Fruit fly (Drosophila melanogaster) whole organism, wandering third instar larva: Measurements from ENCODE around the gene CG6244.

Experiments
- Abd-B ChIP-seq: fragments of >200 bp; optimal IDR thresholded peaks from 2 replicates; lab custom pipeline; 2017; ENCODE audit warnings: missing biosample characterization, missing genetic modification characterization
- CG32264 ChIP-seq: fragments of 200-800 bp; sonication (Bioruptor generic); optimal IDR thresholded peaks from 2 replicates; lab custom pipeline; 2016; ENCODE audit warnings: missing biosample characterization, missing genetic modification characterization
- CG9705 ChIP-seq: fragments of 200-800 bp; sonication (Bioruptor generic); optimal IDR thresholded peaks from 2 replicates; lab custom pipeline; 2018; ENCODE audit warnings: missing biosample characterization, mild to moderate bottlenecking, missing genetic modification characterization
- CrebA ChIP-seq: fragments of 200-800 bp; sonication (Bioruptor generic); optimal IDR thresholded peaks from 2 replicates; lab custom pipeline; 2016; ENCODE audit warnings: missing biosample characterization, mild to moderate bottlenecking, missing genetic modification characterization, borderline replicate concordance
- Dfd ChIP-seq: fragments of >200 bp; optimal IDR thresholded peaks from 2 replicates; lab custom pipeline; 2017; ENCODE audit warnings: missing biosample characterization, missing genetic modification characterization
- Dif ChIP-seq: fragments of 200-275, 200-300 bp; sonication (Bioruptor generic); optimal IDR thresholded peaks from 2 replicates; lab custom pipeline; 2018; ENCODE audit warnings: missing biosample characterization, missing genetic modification characterization; ENCODE audit not compliant: partially characterized antibody
- GATAd ChIP-seq: sonication (Bioruptor generic); optimal IDR thresholded peaks from 2 replicates; lab custom pipeline; 2016; ENCODE audit warnings: missing biosample characterization, missing genetic modification characterization
- Hnf4 ChIP-seq: fragments of 200-800 bp; sonication (Bioruptor generic); optimal IDR thresholded peaks from 2 replicates; lab custom pipeline; 2016; ENCODE audit warnings: missing biosample characterization, mild to moderate bottlenecking, missing genetic modification characterization
- Hr78 ChIP-seq: fragments of >200 bp; optimal IDR thresholded peaks from 2 replicates; lab custom pipeline; 2017; ENCODE audit warnings: missing biosample characterization, missing genetic modification characterization
- Jra ChIP-seq: sonication (Bioruptor generic); optimal IDR thresholded peaks from 2 replicates; lab custom pipeline; 2016; ENCODE audit warnings: missing biosample characterization, missing genetic modification characterization
- Mio ChIP-seq: sonication (Bioruptor generic); optimal IDR thresholded peaks from 2 replicates; lab custom pipeline; 2016; ENCODE audit warnings: missing biosample characterization, missing genetic modification characterization
- Myc ChIP-seq: fragments of >200 bp; optimal IDR thresholded peaks from 2 replicates; lab custom pipeline; 2017
- N ChIP-seq: fragments of >200 bp; optimal IDR thresholded peaks from 2 replicates; lab custom pipeline; 2018; ENCODE audit warnings: missing biosample characterization, missing external identifiers, missing genetic modification characterization
- OdsH ChIP-seq: fragments of 200-800 bp; sonication (Bioruptor generic); optimal IDR thresholded peaks from 2 replicates; lab custom pipeline; 2016; ENCODE audit warnings: missing biosample characterization, mild to moderate bottlenecking, missing genetic modification characterization
- Sp1 ChIP-seq: fragments of 200-800 bp; sonication (Bioruptor generic); optimal IDR thresholded peaks from 3 replicates; lab custom pipeline; 2019; ENCODE audit warnings: missing biosample characterization, mild to moderate bottlenecking, missing genetic modification characterization, moderate library complexity
- Vsx2 ChIP-seq: fragments of 200-300, 225-300 bp; sonication (Bioruptor generic); optimal IDR thresholded peaks from 2 replicates; lab custom pipeline; 2018; ENCODE audit warnings: missing biosample characterization, missing genetic modification characterization; ENCODE audit not compliant: partially characterized antibody
- br ChIP-seq: fragments of 200-800 bp; sonication (Bioruptor generic); optimal IDR thresholded peaks from 2 replicates; lab custom pipeline; 2016; ENCODE audit warnings: missing biosample characterization, missing genetic modification characterization
- brk ChIP-seq: fragments of 200-800 bp; sonication (Bioruptor generic); optimal IDR thresholded peaks from 2 replicates; lab custom pipeline; 2016; ENCODE audit warnings: missing biosample characterization, mild to moderate bottlenecking, missing genetic modification characterization
- dl ChIP-seq, 2 experiments: fragments of 175-275, 200-275 bp in 1 of 2; fragments of 200-275 bp in 1 of 2; sonication (Bioruptor generic); optimal IDR thresholded peaks; lab custom pipeline; 2018; ENCODE audit warnings: mild to moderate bottlenecking in 2 of 2, missing biosample characterization in 2 of 2, missing genetic modification characterization in 2 of 2, moderate library complexity in 2 of 2; ENCODE audit not compliant: partially characterized antibody in 2 of 2, insufficient read depth in 1 of 2
- dmrt93B ChIP-seq: fragments of 200-800 bp; sonication (Bioruptor generic); optimal IDR thresholded peaks from 2 replicates; lab custom pipeline; 2018; ENCODE audit warnings: missing biosample characterization, mild to moderate bottlenecking, missing genetic modification characterization
- dsf ChIP-seq: sonication (Bioruptor generic); optimal IDR thresholded peaks from 2 replicates; lab custom pipeline; 2016; ENCODE audit warnings: missing biosample characterization, missing genetic modification characterization, borderline replicate concordance
- ey ChIP-seq: fragments of 200-800 bp; sonication (Bioruptor generic); optimal IDR thresholded peaks from 2 replicates; lab custom pipeline; 2016; ENCODE audit warnings: missing biosample characterization, missing genetic modification characterization
- foxo ChIP-seq, 2 experiments: fragments of 200-800 bp; sonication (Bioruptor generic); optimal IDR thresholded peaks; 2 replicates in 1 of 2; 3 replicates in 1 of 2; lab custom pipeline; 2016 to 2017; ENCODE audit warnings: missing biosample characterization in 2 of 2, missing genetic modification characterization in 2 of 2
- h ChIP-seq: fragments of 200-800 bp; sonication (Bioruptor generic); optimal IDR thresholded peaks from 3 replicates; lab custom pipeline; 2016; ENCODE audit warnings: missing biosample characterization, mild to moderate bottlenecking, missing genetic modification characterization
- jim ChIP-seq: fragments of 175-275, 200-325 bp; sonication (Bioruptor generic); optimal IDR thresholded peaks from 2 replicates; lab custom pipeline; 2016; ENCODE audit warnings: missing biosample characterization, mild to moderate bottlenecking, missing genetic modification characterization
- lola ChIP-seq: fragments of >200 bp; optimal IDR thresholded peaks from 2 replicates; lab custom pipeline; 2017; ENCODE audit warnings: missing biosample characterization, missing genetic modification characterization
- pan ChIP-seq: fragments of >200 bp; optimal IDR thresholded peaks from 2 replicates; lab custom pipeline; 2017
- rgr ChIP-seq: fragments of 200-800 bp; sonication (Bioruptor generic); optimal IDR thresholded peaks from 3 replicates; lab custom pipeline; 2016; ENCODE audit warnings: missing biosample characterization, mild to moderate bottlenecking, missing genetic modification characterization
- sage ChIP-seq: fragments of 200-800 bp; sonication (Bioruptor generic); optimal IDR thresholded peaks from 2 replicates; lab custom pipeline; 2016; ENCODE audit warnings: missing biosample characterization, mild to moderate bottlenecking, missing genetic modification characterization
- sv ChIP-seq: fragments of 200-800 bp; sonication (Bioruptor generic); optimal IDR thresholded peaks from 3 replicates; lab custom pipeline; 2016; ENCODE audit warnings: missing biosample characterization, missing genetic modification characterization
- tai ChIP-seq: sonication (Bioruptor generic); optimal IDR thresholded peaks from 2 replicates; lab custom pipeline; 2016; ENCODE audit warnings: missing biosample characterization, missing genetic modification characterization

CG6244 gene

DNA sequence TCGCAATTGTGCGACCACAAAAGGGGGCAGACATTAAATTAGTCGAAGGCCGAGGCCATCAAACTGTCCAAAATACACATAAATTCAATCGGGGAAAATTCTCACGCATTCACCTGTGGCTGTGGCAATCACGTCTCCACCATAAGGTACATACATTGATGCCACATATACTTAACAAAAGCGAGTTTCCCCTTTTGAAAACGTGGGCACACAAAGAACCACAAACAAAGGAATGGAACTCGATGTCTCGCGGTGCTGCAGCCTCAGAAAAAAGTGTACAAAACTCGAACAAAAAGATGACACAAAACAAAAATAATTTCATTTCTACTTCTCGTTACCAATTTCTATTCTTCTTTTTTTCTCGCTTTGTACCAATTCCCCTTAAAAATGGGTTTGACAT lies 22.8 kb upstream of the CG6244 start:
- TF ChIP-seq CG9705 (GFP tag; lab: Kevin White, UChicago) (no peak), N (no peak), Myc (lab: Kevin White, UChicago) (no peak), lola (GFP tag; lab: Kevin White, UChicago) (no peak), Abd-B (GFP tag; lab: Kevin White, UChicago) (no peak), Mio (GFP tag; lab: Kevin White, UChicago) (no peak), Hnf4 (GFP tag; lab: Kevin White, UChicago) (no peak), Dfd (no peak), sv (no peak), dl (GFP tag; optimal IDR thresholded peaks at IDR 0.05; lab: Kevin White, UChicago; ENCODE audit: insufficient read depth in 1 of 2, partially characterized antibody in 2 of 2) (no peak), pan (lab: Kevin White, UChicago) (no peak)

DNA sequence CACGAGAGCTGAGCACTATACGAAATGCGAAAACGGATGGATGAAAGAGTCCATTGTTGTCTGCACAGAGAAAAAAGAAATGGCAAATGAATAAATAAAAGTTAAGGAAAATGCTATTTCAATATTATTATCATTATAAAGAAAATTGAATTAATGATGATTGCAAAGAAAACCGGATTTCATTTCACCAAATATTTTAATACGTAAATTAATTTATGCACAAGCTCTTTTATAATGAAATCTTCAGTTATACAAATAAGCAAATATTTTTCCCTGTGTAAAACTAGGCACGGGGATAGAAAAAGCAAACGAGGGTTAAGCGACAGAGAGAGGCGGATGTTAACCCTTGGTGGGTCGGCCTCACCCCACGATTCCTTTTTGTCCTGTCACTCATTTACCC lies 20.7 kb upstream of the CG6244 start:
- no peak for TF ChIP-seq ey (GFP tag; lab: Kevin White, UChicago)
- TF ChIP-seq, all 38 proteins: peak for 0

DNA sequence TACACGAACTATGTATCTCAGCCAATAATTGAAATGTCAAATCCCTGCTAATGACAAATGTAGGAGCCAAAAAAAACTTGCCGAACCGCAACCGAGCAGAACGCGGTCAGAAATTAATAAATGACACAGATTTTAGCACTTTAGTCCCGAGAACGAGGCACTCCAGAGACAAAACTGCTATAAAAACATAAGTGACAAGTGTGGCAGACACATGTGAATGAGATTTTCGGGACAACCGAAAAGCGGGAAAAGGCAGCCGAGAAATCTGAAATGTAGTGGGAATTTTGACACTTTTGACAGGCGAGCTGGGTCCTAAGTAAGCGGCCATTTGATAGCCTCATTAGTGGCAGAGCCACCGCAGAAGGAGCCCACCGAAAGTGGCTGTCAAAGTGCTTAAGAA lies 17.1 kb upstream of the CG6244 start:
- TF ChIP-seq jim (GFP tag; lab: Kevin White, UChicago) (no peak), Hr78 (GFP tag; lab: Kevin White, UChicago) (no peak), rgr (GFP tag; lab: Kevin White, UChicago) (no peak), Vsx2 (GFP tag; lab: Kevin White, UChicago) (no peak), br (GFP tag; lab: Kevin White, UChicago) (no peak), brk (no peak), CrebA (no peak), Sp1 (GFP tag; lab: Kevin White, UChicago) (no peak), GATAd (GFP tag; lab: Kevin White, UChicago) (no peak), Dfd (no peak), Jra (GFP tag; lab: Kevin White, UChicago) (no peak), foxo (GFP tag; optimal IDR thresholded peaks at IDR 0.05; lab: Kevin White, UChicago) (no peak), sage (GFP tag; lab: Kevin White, UChicago) (no peak), CG32264 (GFP tag; lab: Kevin White, UChicago) (no peak), Dif (GFP tag; lab: Kevin White, UChicago) (no peak), dmrt93B (GFP tag; lab: Kevin White, UChicago) (no peak), OdsH (GFP tag; lab: Kevin White, UChicago) (no peak)

DNA sequence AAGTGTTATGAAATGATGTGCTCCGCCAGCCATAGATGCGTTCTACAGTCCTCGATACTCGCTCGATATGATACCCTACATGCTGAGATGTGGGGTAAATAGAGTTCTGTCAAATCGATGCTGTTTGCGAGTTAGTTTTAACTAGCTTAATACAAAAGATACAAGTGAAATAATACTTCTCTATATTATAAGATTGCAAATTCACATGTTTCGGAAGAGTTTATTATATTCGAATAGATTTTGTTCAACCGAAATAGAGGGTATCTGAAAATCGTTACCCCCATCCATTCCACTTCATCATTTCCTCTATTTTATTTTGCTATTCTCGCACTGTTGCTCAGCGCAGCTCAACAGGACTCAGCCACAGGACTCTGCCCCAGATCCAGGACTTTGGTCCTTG lies 13.8 kb upstream of the CG6244 start:
- TF ChIP-seq tai, result no peak
- TF ChIP-seq dmrt93B (GFP tag; lab: Kevin White, UChicago), result no peak
- TF ChIP-seq Sp1 (GFP tag; lab: Kevin White, UChicago), result no peak
- TF ChIP-seq brk, result no peak
- TF ChIP-seq Abd-B (GFP tag; lab: Kevin White, UChicago), result no peak
- no peak for TF ChIP-seq dsf (GFP tag; lab: Kevin White, UChicago)
- no peak for TF ChIP-seq h (GFP tag; lab: Kevin White, UChicago)

DNA sequence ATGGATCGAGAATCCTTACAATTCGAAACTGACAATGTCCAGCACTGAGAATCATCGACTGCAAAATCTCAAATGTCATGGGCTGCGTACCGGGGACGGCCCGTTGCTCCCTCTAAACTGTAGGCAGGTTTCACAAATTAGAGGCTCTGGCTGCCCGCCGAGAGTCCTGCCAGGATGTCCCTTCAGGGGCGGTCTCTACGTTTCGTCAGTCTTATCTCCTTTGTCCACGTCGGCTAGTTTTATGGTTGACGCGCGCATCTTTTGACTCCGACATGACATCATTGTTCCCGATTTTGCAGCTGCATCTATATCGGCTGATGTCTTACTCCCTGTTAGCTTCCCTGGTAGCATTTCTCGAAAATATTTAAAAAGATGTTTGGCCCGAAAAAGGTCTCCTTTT lies 6.0 kb upstream of the CG6244 start:
- TF ChIP-seq N (no peak), h (GFP tag; lab: Kevin White, UChicago) (no peak), dsf (GFP tag; lab: Kevin White, UChicago) (no peak), Sp1 (GFP tag; lab: Kevin White, UChicago) (no peak), sage (GFP tag; lab: Kevin White, UChicago) (no peak), lola (GFP tag; lab: Kevin White, UChicago) (no peak), dmrt93B (GFP tag; lab: Kevin White, UChicago) (no peak), br (GFP tag; lab: Kevin White, UChicago) (no peak), Dif (GFP tag; lab: Kevin White, UChicago) (no peak), CG9705 (GFP tag; lab: Kevin White, UChicago) (no peak), Vsx2 (GFP tag; lab: Kevin White, UChicago) (no peak), Abd-B (GFP tag; lab: Kevin White, UChicago) (no peak)
